Fruit fly (Drosophila melanogaster): ENCODE results near the gene CG17549.

Gene CG17549

DNA sequence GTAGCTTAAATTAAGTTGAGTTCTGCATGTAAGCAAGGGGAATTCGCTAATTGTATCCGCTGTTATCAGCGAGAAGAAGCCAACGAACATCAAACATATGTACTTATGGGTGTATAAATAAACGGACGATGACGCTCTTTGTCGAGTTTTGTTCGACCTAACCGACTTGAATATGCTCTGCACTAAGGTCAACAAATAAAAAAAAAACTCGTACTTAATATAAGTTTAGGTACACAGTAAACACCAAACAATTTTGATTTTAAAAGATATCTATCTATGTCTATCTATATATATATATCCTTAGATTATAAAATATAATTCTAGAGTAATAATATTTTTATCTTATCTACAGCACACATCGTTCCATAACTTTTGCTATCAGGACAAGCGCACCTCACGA lies 25.3 kb downstream of the CG17549 start:
- TF ChIP-seq CG17801 (GFP tag; optimal IDR thresholded peaks at IDR 0.05; ENCODE audit: partially characterized antibody) = no peak

DNA sequence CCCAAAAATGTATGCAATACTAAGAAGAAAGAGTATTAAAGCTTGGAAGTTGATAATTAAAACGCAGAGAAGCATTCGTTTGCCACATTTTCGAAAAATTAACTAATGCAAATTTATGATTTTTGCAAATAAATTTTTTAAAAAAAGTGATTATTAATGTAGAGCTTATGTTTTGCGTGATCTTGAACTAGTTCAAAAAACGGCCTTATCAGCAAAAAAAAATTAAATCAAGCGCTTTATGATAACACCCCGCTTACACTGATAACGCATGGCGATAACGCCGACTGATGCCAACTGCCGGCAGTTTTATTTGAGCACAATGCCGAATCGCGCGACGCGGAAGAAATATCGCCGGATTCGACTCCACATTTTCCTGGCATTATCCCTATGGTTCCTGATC lies 25.8 kb downstream of the CG17549 start, which contains the start of gene CG13086:
TSS of gene CG13086 (plus strand) at position 301 of the 400 bp plus-strand sequence.
- TF ChIP-seq CG17801 (GFP tag; optimal IDR thresholded peaks at IDR 0.05; ENCODE audit: partially characterized antibody) = no peak

DNA sequence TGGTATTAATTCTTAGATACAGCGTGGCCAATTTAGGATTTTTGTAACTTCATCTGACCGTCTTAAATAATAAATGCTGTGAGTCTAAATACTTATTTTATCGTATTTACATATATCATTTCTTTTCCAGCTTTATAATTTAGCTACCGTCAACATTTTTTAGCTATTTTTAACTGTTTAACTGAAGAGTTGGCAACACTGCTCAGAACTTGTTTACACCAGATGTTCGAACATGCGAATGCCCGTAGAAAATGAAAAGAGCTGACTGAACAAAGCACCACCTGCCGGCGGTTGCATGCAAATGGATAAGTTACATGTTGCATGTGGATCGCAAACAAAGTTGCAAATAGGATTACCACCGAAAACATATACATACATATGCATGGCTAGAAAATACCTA lies 26.3 kb downstream of the CG17549 start:
- TF ChIP-seq CG17801 (GFP tag; optimal IDR thresholded peaks at IDR 0.05; ENCODE audit: partially characterized antibody) = no peak

DNA sequence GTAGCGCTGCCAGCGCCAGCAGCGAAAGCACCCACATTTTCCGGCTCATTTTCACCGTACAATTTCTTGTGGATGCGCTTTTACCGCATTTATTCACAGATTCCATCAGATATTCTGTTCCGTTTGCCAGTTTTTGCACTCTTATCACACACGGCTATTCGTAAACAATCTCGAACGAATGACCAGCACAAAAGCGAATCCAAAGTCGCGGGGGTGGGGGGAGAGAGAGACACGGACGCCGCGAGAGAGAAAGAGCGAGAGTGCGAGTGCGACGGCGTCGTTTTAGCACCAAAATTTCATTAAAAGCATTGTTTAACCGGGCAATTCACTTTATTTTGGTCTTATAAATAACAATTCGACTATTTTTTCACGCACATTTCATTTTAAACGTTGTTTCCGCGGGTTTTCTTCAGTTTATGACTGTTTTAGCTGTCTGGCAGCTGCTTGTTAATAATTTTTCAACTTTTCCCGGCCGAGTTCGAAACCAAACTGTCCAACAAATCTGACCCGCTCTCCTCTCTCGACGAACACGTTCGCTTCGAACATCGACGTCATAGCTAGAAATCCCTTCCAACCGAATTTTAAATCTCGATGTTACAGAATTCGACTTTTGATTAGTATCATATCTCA lies 27.0 kb downstream of the CG17549 start, which contains the start of gene dnt:
TSS of gene dnt (minus strand) at position 494 of the 630 bp plus-strand sequence.
- TF ChIP-seq CG17801 (GFP tag; optimal IDR thresholded peaks at IDR 0.05; ENCODE audit: partially characterized antibody) = no peak

DNA sequence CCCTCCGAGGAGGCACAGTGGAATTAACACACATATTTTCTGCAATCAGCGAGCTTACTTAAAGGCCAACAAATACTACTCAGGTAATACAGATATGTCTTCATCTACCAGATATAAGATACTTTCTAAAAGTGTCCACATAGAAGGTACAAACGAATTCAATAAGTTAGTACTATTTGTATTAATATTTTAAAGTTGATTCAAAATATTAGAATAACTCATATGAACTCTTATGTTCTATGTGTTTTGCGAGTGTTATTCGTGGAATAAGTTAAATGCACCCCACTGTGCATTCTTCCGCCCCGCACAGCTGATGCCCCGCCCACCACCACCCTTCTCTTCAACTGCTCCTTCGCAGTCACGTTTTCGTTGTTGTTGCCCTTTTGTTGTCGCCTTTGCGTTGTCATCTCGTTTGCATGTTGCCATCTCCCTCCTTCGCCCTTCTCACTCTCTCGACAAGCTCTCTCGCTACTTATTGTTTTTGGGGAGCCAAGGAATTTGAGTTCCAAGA lies 28.2 kb downstream of the CG17549 start:
- TF ChIP-seq CG17801 (GFP tag; optimal IDR thresholded peaks at IDR 0.05; ENCODE audit: partially characterized antibody) = no peak

DNA sequence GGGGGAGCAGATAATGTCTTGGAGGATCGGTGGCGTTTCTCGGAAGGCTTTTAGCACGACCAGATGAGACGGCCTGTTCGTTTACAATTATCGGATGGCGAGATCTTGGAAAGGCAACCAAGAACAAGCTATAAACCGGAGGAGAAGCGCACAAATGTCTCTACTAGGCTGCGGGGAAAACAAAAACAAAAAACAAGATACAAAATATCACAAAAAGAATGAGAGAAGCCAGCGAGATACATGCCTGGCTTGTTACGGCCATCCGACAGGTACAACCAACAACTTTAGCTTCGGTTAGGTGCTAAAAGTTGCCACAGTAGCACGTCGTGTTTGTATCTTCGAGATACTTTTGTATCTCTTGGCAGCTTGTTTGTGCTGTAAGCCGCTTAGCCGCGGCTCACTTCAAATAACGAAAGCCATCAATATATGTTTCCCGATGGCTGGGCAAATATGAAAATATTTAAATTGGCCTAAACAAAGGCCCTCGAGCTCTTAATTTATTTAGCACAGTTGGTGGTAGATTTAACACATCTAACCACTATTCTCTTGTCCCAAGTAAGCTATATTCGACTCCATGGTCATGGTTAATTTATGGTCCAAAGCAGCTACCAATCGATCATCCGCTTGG lies 30.0 kb downstream of the CG17549 start:
- TF ChIP-seq CG17801 (GFP tag; optimal IDR thresholded peaks at IDR 0.05; ENCODE audit: partially characterized antibody) = no peak

DNA sequence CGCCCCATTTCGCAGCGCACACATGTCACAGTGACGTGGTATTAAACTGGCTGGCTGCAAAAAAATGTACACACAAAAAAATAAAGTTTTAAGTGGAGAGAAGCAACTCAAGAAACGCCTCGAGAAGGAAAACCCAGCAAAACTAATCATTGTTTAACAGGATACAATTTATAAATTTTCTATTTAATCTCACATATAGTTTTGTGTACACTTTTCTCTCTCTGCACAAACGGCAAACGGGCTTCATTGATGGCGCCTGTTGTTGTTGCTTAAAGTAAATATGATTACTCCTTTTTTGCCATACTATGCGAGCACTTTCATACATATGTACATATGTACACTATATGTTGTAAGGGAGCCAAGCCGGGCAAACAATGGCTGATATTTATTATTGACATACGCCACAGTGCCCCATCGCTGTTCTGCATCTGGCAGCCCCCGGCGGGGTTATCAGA lies 31.8 kb downstream of the CG17549 start:
- TF ChIP-seq CG17801 (GFP tag; optimal IDR thresholded peaks at IDR 0.05; ENCODE audit: partially characterized antibody) = no peak

DNA sequence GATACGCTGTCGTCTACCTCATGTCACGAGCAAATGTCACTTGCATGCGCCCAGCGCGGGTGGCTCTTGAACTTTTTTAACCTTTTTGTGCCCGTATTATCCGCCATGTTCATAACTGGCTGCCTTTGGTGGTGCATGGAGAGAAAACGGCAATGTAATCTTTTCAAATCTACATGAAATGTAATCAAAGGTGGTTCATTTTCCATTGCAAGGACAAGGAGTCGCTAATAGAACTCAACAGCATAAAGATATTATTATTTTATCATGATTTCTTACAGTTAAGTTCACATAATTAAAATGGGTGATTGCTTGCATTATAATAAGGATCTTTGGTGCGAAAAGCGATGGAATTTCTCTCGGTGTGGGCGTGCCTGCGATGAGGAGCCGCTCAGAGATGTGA lies 47.1 kb downstream of the CG17549 start:
- TF ChIP-seq CG17801 (GFP tag; optimal IDR thresholded peaks at IDR 0.05; ENCODE audit: partially characterized antibody) = no peak

DNA sequence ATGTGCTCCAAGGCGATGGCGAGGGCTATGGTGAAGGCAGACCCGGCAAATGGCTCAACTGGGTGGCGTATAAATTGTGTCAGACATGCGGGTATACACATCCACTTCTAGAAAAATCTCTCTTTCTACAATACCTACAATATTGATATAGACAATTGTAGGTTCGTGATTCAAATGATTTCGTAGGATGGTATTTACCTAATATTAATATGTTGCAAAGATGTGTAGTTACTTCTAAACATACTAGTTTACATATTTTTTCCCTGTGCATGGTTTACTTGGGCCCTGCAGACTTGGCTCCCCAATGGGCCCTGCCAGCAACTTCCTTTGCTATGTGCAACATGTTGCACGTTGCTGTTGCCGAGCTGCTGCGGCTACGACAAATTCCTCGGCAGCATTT lies 47.9 kb downstream of the CG17549 start:
- no peak for TF ChIP-seq CG17801 (GFP tag; optimal IDR thresholded peaks at IDR 0.05; ENCODE audit: partially characterized antibody)

DNA sequence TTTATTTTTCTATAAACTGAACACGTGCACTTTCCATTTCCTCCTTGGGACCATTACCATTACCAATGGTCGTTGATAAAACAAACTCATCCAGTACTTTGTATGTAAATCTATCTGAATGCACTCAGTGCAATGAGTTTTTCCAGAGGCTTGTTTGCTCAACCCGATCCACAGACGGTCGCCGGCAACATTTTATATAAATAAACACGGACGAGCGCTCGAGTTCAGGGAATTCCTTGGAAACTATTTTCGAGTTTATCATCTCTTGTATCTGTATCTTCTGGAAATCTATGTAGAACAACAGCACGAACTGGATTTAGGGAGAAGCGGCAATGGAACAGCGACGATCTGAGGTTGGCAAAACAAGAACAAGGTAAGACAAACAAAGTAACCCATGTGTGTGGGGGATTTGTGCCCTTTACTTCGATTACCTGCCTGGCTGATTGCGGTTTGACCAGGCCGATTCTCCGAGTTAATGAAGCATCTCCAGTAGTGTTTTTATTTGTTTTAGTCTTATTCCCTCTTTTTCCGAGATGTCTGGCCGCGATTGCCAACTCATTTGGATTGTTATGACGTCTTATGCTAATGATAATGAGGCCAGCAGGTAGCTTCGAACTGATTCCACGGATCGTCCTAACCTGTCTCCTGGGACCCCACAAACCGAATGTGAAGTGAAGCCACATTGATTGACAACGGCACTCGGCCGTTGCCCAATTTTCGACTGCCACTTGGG lies 48.6 kb downstream of the CG17549 start:
- no peak for TF ChIP-seq CG17801 (GFP tag; optimal IDR thresholded peaks at IDR 0.05; ENCODE audit: partially characterized antibody)

DNA sequence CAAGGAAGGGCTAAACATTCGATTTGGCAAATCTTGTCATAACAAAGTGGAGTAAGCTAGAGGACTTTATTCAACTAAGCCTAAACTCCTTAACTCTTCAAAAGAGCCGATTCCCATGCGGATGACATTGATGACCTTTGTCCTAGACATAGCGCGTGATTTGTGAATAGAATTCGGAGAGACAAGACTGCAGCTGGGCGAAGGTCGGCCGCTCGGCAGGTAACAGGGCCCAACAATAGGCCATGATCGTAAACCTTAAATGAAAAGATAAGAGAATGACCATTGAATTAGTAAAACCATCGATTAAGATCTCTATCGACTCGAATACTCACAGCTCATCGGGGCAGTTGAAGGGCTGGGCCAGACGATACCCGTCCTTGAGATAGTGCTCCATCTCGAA lies 50.9 kb downstream of the CG17549 start:
- TF ChIP-seq CG17801 (GFP tag; optimal IDR thresholded peaks at IDR 0.05; ENCODE audit: partially characterized antibody) = no peak

DNA sequence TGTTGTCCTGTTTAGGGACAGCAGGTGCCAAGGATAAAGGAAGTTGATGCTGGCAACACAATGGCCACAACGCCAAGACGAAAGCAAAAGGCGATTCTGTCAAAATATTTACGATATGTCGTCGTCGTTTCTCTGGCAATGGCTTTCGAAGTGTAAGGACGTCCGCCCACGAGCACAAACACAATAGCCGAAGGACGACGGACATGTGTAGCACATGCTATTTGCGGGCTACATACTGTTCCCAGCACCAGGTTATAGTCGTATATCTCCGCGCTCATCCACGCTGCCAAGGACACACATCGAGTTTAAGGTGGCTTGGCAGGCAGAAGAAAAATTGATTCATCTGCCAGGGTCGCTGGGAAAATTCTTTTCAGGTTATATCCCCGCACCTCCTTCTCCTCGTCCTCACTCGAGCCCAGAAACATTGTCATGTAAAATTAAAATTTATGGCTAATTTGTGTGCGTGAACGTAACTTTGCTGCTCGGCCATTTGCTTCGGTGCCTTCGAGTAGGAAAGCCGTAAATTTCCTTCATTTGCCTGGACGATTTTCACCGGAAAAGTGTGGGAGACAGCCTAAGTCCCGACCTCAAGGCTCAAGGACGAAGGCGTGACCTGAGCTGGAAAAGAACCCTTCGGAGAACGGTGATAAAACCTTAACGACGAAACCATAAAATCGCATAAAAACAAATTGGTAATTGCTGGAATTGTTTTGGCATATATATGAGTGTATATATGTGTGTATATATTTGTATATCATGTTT lies 51.7 kb downstream of the CG17549 start:
- TF ChIP-seq CG17801 (GFP tag; optimal IDR thresholded peaks at IDR 0.05; ENCODE audit: partially characterized antibody) = no peak
